Fruit fly (Drosophila melanogaster) whole organism, prepupa: Measurements from ENCODE around the gene CG14418.

Source experiments
- CG16779 ChIP-seq: fragments of 200-800 bp; sonication (Bioruptor generic); optimal IDR thresholded peaks from 3 replicates; lab custom pipeline; 2017; ENCODE audit warnings: missing biosample characterization, mild to moderate bottlenecking, missing genetic modification characterization
- CG6792 ChIP-seq: fragments of 200-800 bp; sonication (Bioruptor generic); optimal IDR thresholded peaks from 3 replicates; lab custom pipeline; 2016; ENCODE audit warnings: missing biosample characterization, missing genetic modification characterization
- Eip75B ChIP-seq: fragments of 200-800 bp; sonication (Bioruptor generic); optimal IDR thresholded peaks from 3 replicates; lab custom pipeline; 2016; ENCODE audit warnings: missing biosample characterization, missing genetic modification characterization
- net ChIP-seq: fragments of 200-800 bp; sonication (Bioruptor generic); optimal IDR thresholded peaks from 3 replicates; lab custom pipeline; 2016; ENCODE audit warnings: missing biosample characterization, missing genetic modification characterization

DNA sequence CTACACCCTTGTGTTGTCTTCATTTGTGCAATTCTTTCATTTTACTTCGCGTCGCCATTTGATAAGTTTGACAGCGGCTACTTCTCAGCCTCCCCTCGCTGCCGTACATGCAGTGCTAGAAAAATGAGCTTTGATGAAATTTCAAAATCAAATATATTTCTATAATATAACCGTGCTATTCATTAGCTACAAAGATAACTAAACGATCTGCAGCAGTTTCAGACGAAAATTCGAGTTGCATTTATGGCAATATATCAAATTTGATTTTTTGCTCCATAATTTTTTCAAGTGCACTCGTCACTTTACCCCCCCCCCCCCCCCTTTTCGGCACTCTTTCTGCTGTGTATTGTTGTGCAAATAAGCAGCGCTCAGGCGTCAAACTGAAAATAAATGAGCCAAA lies 29.1 kb upstream of the CG14418 start:
- TF ChIP-seq CG16779 (tag; lab: Kevin White, UChicago) (no peak), net (no peak), Eip75B (no peak), CG6792 (GFP tag; lab: Kevin White, UChicago) (no peak)
